Worm (Caenorhabditis elegans) whole organism, dauer: Measurements from ENCODE around the gene xbx-9.

Experiments used
- unc-62 ChIP-seq: sonication (generic microtip); optimal IDR thresholded peaks from 2 replicates; lab custom pipeline; 2017; ENCODE audit warnings: missing biosample characterization, missing genetic modification reagents, missing genetic modification characterization

The xbx-9 gene

DNA sequence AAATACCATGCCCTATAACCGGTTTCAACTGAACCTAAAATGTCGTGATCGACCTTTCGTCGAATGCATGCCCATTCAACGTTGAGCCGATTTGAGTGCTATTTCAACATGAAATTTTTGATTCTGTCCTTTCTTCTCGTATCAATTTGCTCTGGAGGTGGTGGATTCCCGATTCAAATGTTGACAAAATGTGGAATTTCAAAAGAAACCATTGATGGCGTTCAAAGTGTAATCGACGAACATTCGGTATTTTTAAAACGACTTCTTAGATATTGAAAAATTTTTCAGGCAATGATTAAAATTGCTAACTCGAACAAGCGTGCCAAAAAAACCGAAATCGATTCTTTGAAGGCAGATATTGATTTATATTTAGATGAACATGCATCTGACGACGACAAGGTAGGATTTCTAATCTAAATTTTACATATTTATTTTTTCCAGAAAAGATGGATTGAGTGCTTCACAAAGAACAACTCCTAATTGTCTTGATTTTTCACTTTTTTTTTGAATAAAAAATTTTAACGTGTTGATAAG is 6.8 kb upstream of the xbx-9 start, which contains the start of gene R11D1.13:
Gene R11D1.13 (plus strand): TSS at position 51 of the 534 bp plus-strand sequence.
- no peak for TF ChIP-seq unc-62

DNA sequence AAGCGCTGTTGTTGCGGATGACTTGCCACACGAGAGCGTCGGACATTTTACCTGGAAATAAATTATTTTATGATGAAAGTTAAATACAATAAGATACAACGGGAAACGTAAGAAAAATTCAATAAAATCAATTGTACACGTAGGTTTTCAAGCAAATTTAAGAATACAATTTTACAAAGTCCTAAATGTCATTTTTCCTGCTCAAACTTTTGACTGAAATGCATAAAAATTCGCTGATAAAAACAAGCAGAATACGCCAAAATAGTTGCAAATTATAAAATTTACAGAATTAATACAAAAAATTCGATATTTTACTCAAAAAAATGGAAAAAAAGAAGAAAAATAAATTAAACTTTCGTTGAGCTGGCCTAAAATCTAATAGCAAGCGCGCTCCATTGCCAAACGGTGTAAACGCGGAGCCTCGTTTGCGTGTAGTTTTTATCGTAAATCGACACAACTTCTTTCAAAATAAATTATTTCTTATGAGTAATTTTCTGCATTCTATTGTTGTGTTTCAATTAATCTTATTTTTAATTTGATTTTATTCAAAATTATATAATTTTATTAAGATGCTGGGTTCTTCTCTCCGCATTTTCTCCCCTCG is 5.8 kb upstream of the xbx-9 start, which contains the start of the genes rpl-28 and mrpl-49:
Gene rpl-28 (minus strand): TSS at position 51 of the 604 bp plus-strand sequence.
Gene mrpl-49 (plus strand): TSS at position 570 of the 604 bp plus-strand sequence.
- no peak for TF ChIP-seq unc-62

DNA sequence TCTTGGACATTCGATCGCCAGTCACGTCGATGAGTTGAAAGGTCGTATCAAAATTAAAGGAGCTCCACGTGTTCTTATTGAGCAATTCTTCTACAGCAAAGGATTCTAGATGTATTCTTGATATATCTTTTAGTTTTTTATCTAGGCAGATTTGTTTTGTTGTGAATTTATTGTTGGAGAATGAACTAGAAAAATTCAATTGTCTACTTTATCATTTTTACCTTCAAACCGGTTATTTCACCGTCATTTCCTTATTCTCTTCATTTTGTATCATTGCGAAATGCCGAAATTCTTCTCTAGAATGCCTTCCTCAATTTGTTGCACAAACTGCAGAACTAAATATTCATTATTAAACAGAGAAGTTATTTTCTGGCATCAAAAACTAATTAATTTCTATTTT is 4.8 kb upstream of the xbx-9 start, which contains the start of gene R11D1.10:
Gene R11D1.10 (plus strand): TSS at position 301 of the 400 bp plus-strand sequence.
- TF ChIP-seq unc-62, result no peak

DNA sequence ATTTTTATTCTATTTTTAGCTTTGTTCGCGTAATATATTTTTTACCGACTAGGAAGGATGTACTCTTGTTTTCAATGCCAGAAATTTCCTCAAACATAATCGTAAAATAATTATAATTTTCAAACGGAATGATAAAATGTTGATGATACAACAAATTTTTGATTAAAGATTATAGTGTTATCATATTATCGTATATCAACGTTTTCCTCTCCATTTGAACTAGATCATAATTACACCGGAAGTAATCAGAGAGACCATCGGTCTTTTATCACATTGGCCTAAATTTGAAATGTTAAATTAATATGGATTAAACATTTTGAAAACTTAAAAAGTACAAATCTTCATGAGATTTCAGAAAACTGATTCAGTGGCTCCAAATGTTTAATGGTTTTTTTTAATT is 1.3 kb upstream of the xbx-9 start:
- no peak for TF ChIP-seq unc-62

DNA sequence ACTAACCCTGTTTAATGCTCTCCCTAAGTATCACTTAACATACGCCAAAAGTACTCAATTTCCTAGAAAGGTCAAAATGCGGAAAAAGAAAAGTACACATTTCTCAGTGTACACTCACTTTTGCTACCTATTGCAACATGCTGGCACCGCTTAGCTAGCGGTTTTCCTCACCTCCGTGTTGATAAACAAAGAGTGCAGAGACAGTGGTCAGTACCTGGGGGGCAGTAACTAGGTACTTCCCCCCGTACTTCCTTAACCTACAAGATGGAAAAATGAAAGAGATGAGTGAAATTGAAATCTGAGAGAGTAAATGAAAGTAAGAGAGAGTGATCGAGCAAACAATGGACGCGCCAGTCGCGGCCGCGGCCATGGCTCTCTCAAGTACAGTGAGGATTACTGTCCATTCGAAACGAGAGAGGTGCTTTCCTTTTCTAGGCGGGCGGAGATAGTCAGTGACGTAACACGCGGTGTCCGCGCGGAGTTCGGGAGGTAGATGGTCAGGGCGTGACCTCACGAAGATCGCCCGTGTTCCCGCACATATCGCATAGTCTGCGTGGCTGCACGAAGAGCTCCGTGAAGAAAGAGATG is 2.3 kb downstream of the xbx-9 start, which contains the start of gene cky-1:
Gene cky-1 (plus strand): TSS at position 538 of the 588 bp plus-strand sequence.
- no peak for TF ChIP-seq unc-62

DNA sequence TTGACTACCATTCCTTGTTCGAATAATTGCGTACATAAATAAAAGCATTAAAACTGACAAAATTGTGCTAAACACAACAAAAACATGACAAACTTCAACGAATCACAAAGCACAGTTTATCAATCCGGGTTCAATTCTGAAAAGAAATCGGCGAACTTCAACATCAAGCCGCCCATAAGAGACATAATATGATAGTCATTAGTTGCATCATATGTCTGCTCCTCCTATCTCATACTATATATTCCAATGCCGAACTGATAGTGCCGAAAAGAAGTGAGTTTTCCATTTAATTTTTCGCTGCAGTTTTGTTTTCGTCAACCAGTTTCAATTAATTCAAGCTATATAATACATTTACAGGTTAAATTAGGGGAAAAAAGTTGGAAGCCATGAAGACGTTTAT is 7.7 kb downstream of the xbx-9 start, which contains the start of gene hrg-7:
Gene hrg-7 (plus strand): TSS at position 358 of the 400 bp plus-strand sequence.
- TF ChIP-seq unc-62, result no peak

DNA sequence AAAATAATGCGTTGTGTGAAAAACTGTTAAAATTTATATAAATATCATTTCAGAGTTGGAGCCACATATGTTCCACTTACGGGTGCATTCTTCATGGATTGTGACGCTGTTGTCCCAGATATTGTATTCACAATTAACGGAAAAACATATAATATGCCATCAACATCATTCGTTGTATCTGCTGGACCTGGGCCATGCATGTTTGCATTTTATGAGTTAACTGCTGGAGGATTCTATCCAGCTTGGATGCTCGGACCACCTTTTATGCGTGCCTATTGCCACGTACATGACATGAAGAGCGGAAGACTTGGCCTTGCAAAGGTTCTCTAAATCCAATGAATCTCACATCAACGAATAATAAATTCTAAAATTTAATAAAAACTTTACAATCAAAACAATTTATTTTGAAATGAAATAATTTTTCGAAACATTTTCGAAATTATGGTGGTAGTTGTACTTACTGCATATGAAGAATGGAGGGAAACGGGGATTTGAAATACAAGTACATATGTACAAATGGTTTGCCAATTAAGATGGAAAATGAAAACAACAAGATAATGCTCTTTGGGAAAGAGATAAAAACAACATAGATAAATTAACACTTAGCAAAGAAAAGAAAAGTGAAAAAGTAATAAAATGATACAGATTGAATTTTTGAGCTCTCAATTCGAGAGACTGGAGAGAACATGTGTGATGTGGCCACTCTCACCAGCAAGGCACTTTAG is 9.9 kb downstream of the xbx-9 start:
- no peak for TF ChIP-seq unc-62

DNA sequence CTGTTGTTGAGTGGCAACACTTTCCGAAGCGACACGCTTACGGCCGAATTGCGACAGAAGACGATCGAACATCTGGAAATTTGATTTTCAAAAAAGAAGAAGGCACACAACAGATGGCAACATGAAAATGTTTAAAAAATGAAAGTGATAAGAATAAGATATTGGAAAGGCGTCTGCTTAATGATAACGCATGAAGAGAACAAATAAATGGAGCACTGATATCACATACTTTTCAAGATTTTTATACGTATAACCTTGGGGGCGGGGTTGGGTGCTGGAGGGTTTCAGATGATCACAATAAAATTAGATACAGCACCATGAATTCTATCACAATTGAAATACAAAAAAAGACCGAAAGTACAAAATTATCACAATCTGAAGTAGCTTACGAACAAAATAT is 11.0 kb downstream of the xbx-9 start, which contains the start of gene C15C8.7:
Gene C15C8.7 (minus strand): TSS at position 72 of the 400 bp plus-strand sequence.
- no peak for TF ChIP-seq unc-62

DNA sequence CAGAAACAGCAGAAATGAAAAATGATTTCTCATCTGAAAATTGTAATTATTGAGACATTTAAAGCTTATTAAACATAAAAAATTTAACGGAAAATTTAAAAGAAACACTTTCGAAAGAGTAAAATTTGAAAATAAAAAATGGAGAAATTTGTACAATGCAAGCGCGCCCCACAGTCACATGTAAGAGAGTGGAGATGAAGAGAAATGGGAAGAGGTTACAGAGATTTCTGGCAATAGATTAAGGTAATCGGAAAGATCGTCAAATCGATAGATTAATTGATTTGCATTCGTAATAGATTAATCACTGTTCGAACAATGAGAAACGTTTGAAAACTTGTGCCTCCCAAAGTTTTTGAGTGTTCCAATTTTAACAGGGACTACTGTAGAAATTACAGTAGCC is 13.4 kb downstream of the xbx-9 start, which contains the start of gene C15C8.4:
Gene C15C8.4 (minus strand): TSS at position 33 of the 400 bp plus-strand sequence.
- TF ChIP-seq unc-62, result no peak

DNA sequence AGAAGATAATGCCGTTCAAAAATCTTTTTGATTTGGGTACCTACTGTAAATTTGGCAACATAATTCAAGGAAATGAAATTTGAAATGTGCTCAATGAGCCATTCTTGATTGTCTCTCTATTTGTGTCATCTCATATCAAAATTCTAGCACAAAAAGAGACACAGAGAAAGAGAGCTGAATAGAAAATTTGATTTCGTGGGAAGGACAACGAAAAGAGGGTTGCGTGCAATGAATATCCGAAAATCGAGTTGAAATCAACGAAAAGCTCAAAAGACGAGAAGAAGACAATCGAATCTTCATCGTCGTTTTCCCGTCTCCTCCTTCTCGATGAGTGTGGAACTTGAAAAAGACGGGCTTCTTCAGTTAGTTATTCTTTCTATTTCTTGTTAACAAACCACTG is 13.9 kb downstream of the xbx-9 start, which contains the start of gene C15C8.5:
Gene C15C8.5 (plus strand): TSS at position 152 of the 400 bp plus-strand sequence.
- no peak for TF ChIP-seq unc-62

DNA sequence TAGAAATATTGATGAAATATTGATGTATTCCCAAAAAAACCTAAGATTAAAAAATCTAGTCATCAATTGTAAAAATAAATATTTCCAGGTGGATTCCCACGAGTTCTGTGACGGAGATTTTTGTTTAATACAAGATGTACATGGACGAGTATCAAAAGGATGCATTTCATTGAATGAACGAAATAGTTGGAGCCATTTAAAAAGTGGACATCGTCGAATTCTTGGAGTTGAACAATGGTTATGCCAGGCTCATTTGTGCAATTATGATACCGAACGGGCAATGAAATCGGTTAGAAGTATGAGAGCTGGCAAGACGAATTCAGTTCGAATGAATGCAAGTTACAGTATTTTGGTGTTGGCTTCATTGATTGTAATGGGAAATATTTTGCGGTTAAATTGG is 15.6 kb downstream of the xbx-9 start:
- no peak for TF ChIP-seq unc-62

DNA sequence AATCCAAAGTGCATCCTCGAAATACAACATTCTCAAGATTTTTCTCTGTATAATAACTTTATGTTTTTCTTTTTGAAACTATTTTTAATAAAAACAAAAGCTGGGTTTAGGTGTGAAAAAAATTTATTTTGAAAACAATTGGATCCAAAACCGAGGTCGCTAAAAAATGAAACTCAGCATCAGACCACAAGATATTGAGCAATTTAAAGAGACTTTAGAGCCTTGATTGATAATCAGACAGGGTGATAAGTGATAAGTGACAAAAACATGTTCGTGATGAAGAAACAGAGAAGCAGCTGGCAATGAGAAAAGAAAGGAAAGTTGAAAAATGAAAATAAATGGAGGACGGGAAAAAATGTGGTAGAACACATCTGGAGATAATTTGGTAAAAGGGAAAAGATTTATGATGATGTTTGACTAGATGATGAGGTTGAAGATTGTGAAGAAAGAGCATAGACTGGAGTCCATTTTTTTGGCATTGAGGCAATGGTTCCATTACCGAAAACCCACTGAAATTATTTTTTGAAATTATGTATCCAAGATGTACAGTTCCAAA is 17.6 kb downstream of the xbx-9 start, which contains the start of gene C15C8.6:
Gene C15C8.6 (minus strand): TSS at position 51 of the 556 bp plus-strand sequence.
- no peak for TF ChIP-seq unc-62

DNA sequence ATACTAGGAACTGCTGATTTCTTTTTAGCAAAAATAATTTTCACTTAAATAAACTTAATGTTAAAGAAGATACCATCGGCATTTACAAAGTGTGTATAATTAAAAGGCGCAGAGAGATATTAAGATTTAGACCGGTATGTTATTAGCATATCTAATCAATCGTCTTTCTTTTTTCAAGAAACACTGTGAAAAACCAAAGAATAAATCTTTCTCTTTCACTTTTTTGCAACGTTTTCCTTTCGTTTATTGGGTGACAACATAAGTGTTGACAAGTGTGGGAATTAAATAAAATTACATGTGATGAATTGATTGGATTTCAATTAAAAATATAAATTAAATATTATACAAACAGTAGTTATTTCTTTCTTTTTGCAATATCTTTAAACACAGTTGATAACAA is 18.4 kb downstream of the xbx-9 start, which contains the start of gene C15C8.8:
Gene C15C8.8 (minus strand): TSS at position 101 of the 400 bp plus-strand sequence.
- TF ChIP-seq unc-62, result no peak

DNA sequence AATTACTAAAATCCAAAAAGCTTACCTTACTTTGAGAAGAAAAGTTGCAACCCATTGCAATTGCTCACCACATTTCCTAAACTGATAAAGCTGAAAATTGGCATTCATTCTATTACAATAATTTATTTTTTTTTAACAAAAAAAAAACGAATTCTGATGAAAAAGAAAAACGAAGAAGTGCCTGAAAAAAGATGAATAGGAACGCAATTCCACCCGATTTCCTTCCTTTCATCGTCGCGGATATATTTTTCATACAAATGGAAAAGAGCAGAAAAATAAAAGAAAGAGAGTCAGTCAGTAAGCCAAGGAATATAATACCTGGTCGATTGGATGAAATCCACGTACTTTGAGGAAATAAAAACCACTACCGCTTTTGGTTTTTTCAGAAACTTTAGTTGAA is 20.8 kb downstream of the xbx-9 start, which contains the start of gene gpa-13:
Gene gpa-13 (minus strand): TSS at position 101 of the 400 bp plus-strand sequence.
- no peak for TF ChIP-seq unc-62

DNA sequence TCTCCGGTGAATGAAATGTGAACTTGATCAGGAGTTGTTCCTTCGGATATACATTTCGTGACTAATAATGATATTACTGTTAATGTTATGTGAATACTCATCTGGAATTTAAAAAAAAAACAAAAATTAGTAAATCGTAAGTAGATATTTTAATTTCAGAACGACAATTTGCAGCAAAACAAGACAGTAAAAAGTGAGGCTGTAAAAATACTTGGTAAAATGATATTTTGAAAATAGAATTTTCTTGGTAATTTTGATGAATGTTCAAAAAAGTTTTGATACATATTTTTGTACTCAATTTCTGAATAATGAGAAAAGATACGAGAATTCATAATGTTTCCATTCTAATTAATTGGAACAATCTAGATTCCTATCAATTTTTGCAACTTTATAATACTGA is 25.7 kb downstream of the xbx-9 start, which contains the start of gene papl-1:
Gene papl-1 (minus strand): TSS at position 101 of the 400 bp plus-strand sequence.
- no peak for TF ChIP-seq unc-62

DNA sequence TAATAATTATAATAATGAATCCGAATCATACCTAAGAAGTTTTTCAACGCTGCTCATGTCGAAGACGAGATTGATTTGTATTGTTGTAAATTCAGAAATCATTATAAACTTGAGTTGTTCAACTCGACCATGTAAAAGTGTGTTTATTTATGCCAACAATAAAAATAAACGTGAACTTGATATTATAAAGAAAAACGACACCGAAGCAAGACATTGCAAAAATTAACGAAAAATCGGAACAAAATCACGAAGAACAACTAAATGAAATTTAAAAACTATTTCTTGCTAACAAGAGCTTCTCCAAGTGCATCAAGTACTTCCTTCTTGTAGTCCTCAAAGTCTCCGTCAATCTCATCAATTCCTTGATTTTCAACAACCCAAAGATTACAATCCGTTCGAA is 26.9 kb downstream of the xbx-9 start, which contains the start of gene F18E2.15:
Gene F18E2.15 (minus strand): TSS at position 101 of the 400 bp plus-strand sequence.
- no peak for TF ChIP-seq unc-62
